Worm (Caenorhabditis elegans): ENCODE data around the gene sulp-3.

sulp-3 gene

ce11 chrX:8368210-8368609 lies 40.0 kb downstream of the sulp-3 start (continued):
- TF ChIP-seq nhr-102 (tag; optimal IDR thresholded peaks at IDR 0.05) (no peak), F49E8.2 (tag; optimal IDR thresholded peaks at IDR 0.05; ENCODE audit: borderline replicate concordance) (no peak), lin-38 (GFP tag; IDR thresholded peaks at IDR 0.05) (no peak), nhr-111 (GFP tag; optimal IDR thresholded peaks at IDR 0.05) (no peak), unc-130 (GFP tag; optimal IDR thresholded peaks at IDR 0.05) (no peak), sdz-12 (GFP tag; optimal IDR thresholded peaks at IDR 0.05) (no peak), dmd-9 (GFP tag; IDR thresholded peaks at IDR 0.05) (no peak), nhr-48 (tag; optimal IDR thresholded peaks at IDR 0.05) (peak; percentile 33), spr-1 (tag; optimal IDR thresholded peaks at IDR 0.05) (peak; percentile 32), madf-9 (GFP tag; conservative IDR thresholded peaks at IDR 0.05) (no peak), lin-29 (GFP tag; IDR thresholded peaks at IDR 0.05) (no peak), jun-1 (tag; optimal IDR thresholded peaks at IDR 0.05) (no peak), ztf-7 (tag; optimal IDR thresholded peaks at IDR 0.05) (peak; percentile 26), nhr-10 (tag; optimal IDR thresholded peaks at IDR 0.05) (no peak), ceh-44 (GFP tag; IDR thresholded peaks at IDR 0.05) (no peak), tra-1 (GFP tag; IDR thresholded peaks at IDR 0.05) (no peak; the same call in 1 of the 2 replicates), madf-5 (GFP tag; IDR thresholded peaks at IDR 0.05) (no peak), aly-2 (tag; optimal IDR thresholded peaks at IDR 0.05) (no peak), F26F4.8 (GFP tag; conservative IDR thresholded peaks at IDR 0.05) (no peak), ZK546.5 (tag; optimal IDR thresholded peaks at IDR 0.05) (no peak), tag-97 (GFP tag; IDR thresholded peaks at IDR 0.05) (no peak), snpc-4 (tag; optimal IDR thresholded peaks at IDR 0.05) (no peak), hlh-30 (tag; optimal IDR thresholded peaks at IDR 0.05; ENCODE audit: insufficient read depth) (peak; percentile 87), ZK337.2 (GFP tag; IDR thresholded peaks at IDR 0.05) (no peak), Y75B8A.6 (GFP tag; IDR thresholded peaks at IDR 0.05) (no peak), hif-1 (tag; optimal IDR thresholded peaks at IDR 0.05) (no peak), zfp-3 (GFP tag; conservative IDR thresholded peaks at IDR 0.05) (no peak), cey-2 (tag; optimal IDR thresholded peaks at IDR 0.05; ENCODE audit: borderline replicate concordance, insufficient read depth) (no peak), vab-7 (GFP tag; IDR thresholded peaks at IDR 0.05) (no peak), egl-43 (GFP tag; IDR thresholded peaks at IDR 0.05) (no peak), unc-62 (GFP tag; optimal IDR thresholded peaks at IDR 0.05 in 1 of 2) (peak in 1 of 2 experiments; percentile 96), unc-62 (tag; optimal IDR thresholded peaks at IDR 0.05) (no peak), aha-1 (tag) (peak; percentile 99), egl-27 (tag; optimal IDR thresholded peaks at IDR 0.05) (no peak), zip-2 (tag; optimal IDR thresholded peaks at IDR 0.05) (no peak), dve-1 (tag; optimal IDR thresholded peaks at IDR 0.05; ENCODE audit: insufficient read depth) (peak; percentile 91), zip-11 (GFP tag; IDR thresholded peaks at IDR 0.05) (no peak), fkh-10 (GFP tag; optimal IDR thresholded peaks at IDR 0.05) (peak; percentile 28), mxl-3 (GFP tag; optimal IDR thresholded peaks at IDR 0.05) (peak; percentile 53), skn-1 (tag; optimal IDR thresholded peaks at IDR 0.05) (no peak), nhr-25 (tag; optimal IDR thresholded peaks at IDR 0.05; ENCODE audit: borderline replicate concordance, insufficient read depth) (peak; percentile 40), ceh-32 (tag; optimal IDR thresholded peaks at IDR 0.05; ENCODE audit: poor library complexity) (peak; percentile 19), mxl-2 (GFP tag; conservative IDR thresholded peaks at IDR 0.05) (no peak), daf-12 (tag; optimal IDR thresholded peaks at IDR 0.05) (no peak), hmg-1.1 (GFP tag; IDR thresholded peaks at IDR 0.05) (peak; percentile 80), set-16 (GFP tag; IDR thresholded peaks at IDR 0.05) (no peak), lin-1 (GFP tag; IDR thresholded peaks at IDR 0.05) (no peak), R02D3.7 (tag; optimal IDR thresholded peaks at IDR 0.05) (no peak), ztf-11 (tag; optimal IDR thresholded peaks at IDR 0.05) (no peak)
